Worm (Caenorhabditis elegans) whole organism, young adult: ENCODE results near the gene R10E11.5.

ENCODE experiments used
- B0019.2 ChIP-seq: fragments of 200-800 bp; sonication (Bioruptor generic); conservative IDR thresholded peaks from 2 replicates; pipeline ENCODE4 v1.3.6; 2022; ENCODE audit warnings: missing genetic modification reagents, missing genetic modification characterization, missing compliant biosample characterization
- B0035.1 ChIP-seq: sonication (generic microtip); optimal IDR thresholded peaks from 2 replicates; lab custom pipeline; 2016; ENCODE audit warnings: missing genetic modification characterization, mild to moderate bottlenecking, missing compliant biosample characterization, missing genotype, missing genetic modification reagents
- B0261.1 ChIP-seq: sonication (generic microtip); optimal IDR thresholded peaks from 2 replicates; lab custom pipeline; 2016; ENCODE audit warnings: mild to moderate bottlenecking, missing genetic modification characterization, moderate library complexity, missing compliant biosample characterization
- B0336.3 ChIP-seq: fragments of 200-800 bp; sonication (Bioruptor generic); IDR thresholded peaks from 2 replicates; pipeline ENCODE4 v1.3.6; 2022; ENCODE audit warnings: missing genetic modification characterization, missing compliant biosample characterization
- C06A6.2 ChIP-seq: fragments of 200-800 bp; sonication (Bioruptor generic); conservative IDR thresholded peaks from 2 replicates; pipeline ENCODE4 v1.3.6; 2022; ENCODE audit warnings: missing genetic modification characterization, missing compliant biosample characterization
- D2030.7 ChIP-seq: fragments of 200-800 bp; sonication (Bioruptor generic); IDR thresholded peaks from 2 replicates; pipeline ENCODE4 v1.3.6; 2022; ENCODE audit warnings: missing genetic modification reagents, missing genetic modification characterization, missing compliant biosample characterization
- F10E7.11 ChIP-seq: sonication (generic microtip); optimal IDR thresholded peaks from 2 replicates; lab custom pipeline; 2017; ENCODE audit warnings: mild to moderate bottlenecking, missing genetic modification characterization, moderate library complexity, missing compliant biosample characterization
- F37B4.10 ChIP-seq: fragments of 200-800 bp; sonication (Bioruptor generic); IDR thresholded peaks from 2 replicates; pipeline ENCODE4 v1.3.6; 2022; ENCODE audit warnings: missing genetic modification characterization, missing compliant biosample characterization
- F55B11.4 ChIP-seq: sonication (generic microtip); optimal IDR thresholded peaks from 2 replicates; lab custom pipeline; 2016; ENCODE audit warnings: missing compliant biosample characterization, missing genetic modification characterization, borderline replicate concordance; ENCODE audit not compliant: insufficient read depth
- T07F8.4 ChIP-seq: sonication (generic microtip); optimal IDR thresholded peaks from 2 replicates; lab custom pipeline; 2016; ENCODE audit warnings: mild to moderate bottlenecking, missing genetic modification characterization, moderate library complexity, missing compliant biosample characterization
- Y53F4B.3 ChIP-seq: fragments of 200-800 bp; sonication (Bioruptor generic); IDR thresholded peaks from 2 replicates; pipeline ENCODE4 v1.3.6; 2022; ENCODE audit warnings: missing genetic modification reagents, missing genetic modification characterization, missing compliant biosample characterization
- Y56A3A.18 ChIP-seq: fragments of 200-800 bp; sonication (Bioruptor generic); IDR thresholded peaks from 2 replicates; pipeline ENCODE4 v1.3.6; 2022; ENCODE audit warnings: missing genetic modification reagents, missing genetic modification characterization, missing compliant biosample characterization
- Y67H2A.10 ChIP-seq: fragments of 200-800 bp; sonication (Bioruptor generic); conservative IDR thresholded peaks from 2 replicates; pipeline ENCODE4 v1.3.6; 2022; ENCODE audit warnings: missing genetic modification reagents, missing genetic modification characterization, missing compliant biosample characterization
- Y95B8A.8 ChIP-seq: fragments of 200-800 bp; sonication (Bioruptor generic); IDR thresholded peaks from 2 replicates; pipeline ENCODE4 v1.3.6; 2022; ENCODE audit warnings: missing genetic modification reagents, missing genetic modification characterization, missing compliant biosample characterization
- akir-1 ChIP-seq: fragments of 200-800 bp; sonication (Bioruptor generic); optimal IDR thresholded peaks from 2 replicates; lab custom pipeline; 2018; ENCODE audit warnings: mild to moderate bottlenecking, missing genetic modification characterization, moderate library complexity, missing compliant biosample characterization
- attf-3 ChIP-seq: fragments of 200-800 bp; sonication (Bioruptor generic); conservative IDR thresholded peaks from 2 replicates; pipeline ENCODE4 v1.3.6; 2022; ENCODE audit warnings: missing genetic modification reagents, missing genetic modification characterization, missing compliant biosample characterization
- attf-5 ChIP-seq: fragments of 200-800 bp; sonication (Bioruptor generic); optimal IDR thresholded peaks from 2 replicates; lab custom pipeline; 2018; ENCODE audit warnings: mild to moderate bottlenecking, missing genetic modification characterization, missing compliant biosample characterization
- ccch-3 ChIP-seq: fragments of 200-800 bp; sonication (Bioruptor generic); optimal IDR thresholded peaks from 2 replicates; lab custom pipeline; 2018; ENCODE audit warnings: mild to moderate bottlenecking, missing genetic modification characterization, missing compliant biosample characterization
- ceh-100 ChIP-seq: fragments of 200-800 bp; sonication (Bioruptor generic); IDR thresholded peaks from 2 replicates; pipeline ENCODE4 v1.3.6; 2022; ENCODE audit warnings: missing genetic modification reagents, missing genetic modification characterization, missing compliant biosample characterization
- ceh-58 ChIP-seq: fragments of 200-800 bp; sonication (Bioruptor generic); IDR thresholded peaks from 2 replicates; pipeline ENCODE4 v1.3.6; 2022; ENCODE audit warnings: missing genetic modification characterization, missing compliant biosample characterization
- ceh-91 ChIP-seq: fragments of 200-800 bp; sonication (Bioruptor generic); IDR thresholded peaks from 2 replicates; pipeline ENCODE4 v1.3.6; 2022; ENCODE audit warnings: missing genetic modification reagents, missing genetic modification characterization, missing compliant biosample characterization
- dpff-1 ChIP-seq: sonication (generic microtip); optimal IDR thresholded peaks from 2 replicates; lab custom pipeline; 2017; ENCODE audit warnings: mild to moderate bottlenecking, missing genetic modification characterization, missing compliant biosample characterization
- egrh-3 ChIP-seq: fragments of 200-800 bp; sonication (Bioruptor generic); IDR thresholded peaks from 2 replicates; pipeline ENCODE4 v1.3.6; 2022; ENCODE audit warnings: missing genetic modification reagents, missing genetic modification characterization, missing compliant biosample characterization
- fkh-3 ChIP-seq: sonication (generic microtip); optimal IDR thresholded peaks from 2 replicates; lab custom pipeline; 2016; ENCODE audit warnings: mild to moderate bottlenecking, missing genetic modification characterization, missing compliant biosample characterization
- hlh-26 ChIP-seq: fragments of 200-800 bp; sonication (Bioruptor generic); conservative IDR thresholded peaks from 2 replicates; pipeline ENCODE4 v1.3.6; 2022; ENCODE audit warnings: missing genetic modification reagents, missing genetic modification characterization, missing compliant biosample characterization
- hsf-1 ChIP-seq: fragments of 200-800 bp; sonication (Bioruptor generic); IDR thresholded peaks from 2 replicates; pipeline ENCODE4 v1.3.6; 2022; ENCODE audit warnings: missing genetic modification reagents, missing genetic modification characterization, missing compliant biosample characterization
- lin-35 ChIP-seq, 3 experiments: fragments of 150-350 bp in 2 of 3; sonication (generic microtip) in 1 of 3; optimal IDR thresholded peaks; 2 replicates each; lab custom pipeline; 2014 to 2018; ENCODE audit warnings: missing biosample characterization in 3 of 3, missing genetic modification characterization in 3 of 3, missing genetic modification reagents in 3 of 3
- lin-40 ChIP-seq: sonication (generic microtip); optimal IDR thresholded peaks from 2 replicates; lab custom pipeline; 2016; ENCODE audit warnings: missing genetic modification characterization, mild to moderate bottlenecking, missing compliant biosample characterization, missing genotype, missing genetic modification reagents
- lin-54 ChIP-seq: fragments of 200-800 bp; sonication (Bioruptor generic); optimal IDR thresholded peaks from 2 replicates; lab custom pipeline; 2018; ENCODE audit warnings: mild to moderate bottlenecking, missing genetic modification characterization, missing compliant biosample characterization
- lsy-27 ChIP-seq: sonication (generic microtip); optimal IDR thresholded peaks from 2 replicates; lab custom pipeline; 2017; ENCODE audit warnings: missing genetic modification characterization, mild to moderate bottlenecking, missing compliant biosample characterization, antibody characterized with exemption, missing genotype, borderline replicate concordance; ENCODE audit not compliant: insufficient read depth
- mcd-1 ChIP-seq: fragments of 200-800 bp; sonication (Bioruptor generic); IDR thresholded peaks from 2 replicates; pipeline ENCODE4 v1.3.6; 2022; ENCODE audit warnings: missing genetic modification reagents, missing genetic modification characterization, missing compliant biosample characterization
- nhr-27 ChIP-seq: fragments of 200-800 bp; sonication (Bioruptor generic); optimal IDR thresholded peaks from 2 replicates; lab custom pipeline; 2018; ENCODE audit warnings: mild to moderate bottlenecking, missing genetic modification characterization, moderate library complexity, missing compliant biosample characterization
- nhr-80 ChIP-seq: sonication (generic microtip); optimal IDR thresholded peaks from 2 replicates; lab custom pipeline; 2016; ENCODE audit warnings: missing genetic modification characterization, missing compliant biosample characterization
- pbrm-1 ChIP-seq: fragments of 200-800 bp; sonication (Bioruptor generic); IDR thresholded peaks from 2 replicates; pipeline ENCODE4 v1.3.6; 2022; ENCODE audit warnings: missing genetic modification reagents, missing genetic modification characterization, missing compliant biosample characterization
- pha-4 ChIP-seq: fragments of 150-350 bp; sonication (generic microtip); optimal IDR thresholded peaks from 2 replicates; lab custom pipeline; 2014; ENCODE audit warnings: missing biosample characterization, missing genetic modification reagents, missing genetic modification characterization
- rec-8 ChIP-seq, 2 experiments: sonication (generic microtip); optimal IDR thresholded peaks; 2 replicates each; lab custom pipeline; 2016; ENCODE audit warnings: mild to moderate bottlenecking in 2 of 2, missing genetic modification characterization in 2 of 2, missing genetic modification reagents in 2 of 2, missing genotype in 2 of 2, missing biosample characterization in 1 of 2, missing compliant biosample characterization in 1 of 2, moderate library complexity in 1 of 2
- snpc-1.1 ChIP-seq: sonication (generic microtip); optimal IDR thresholded peaks from 2 replicates; lab custom pipeline; 2017; ENCODE audit warnings: missing genetic modification characterization, mild to moderate bottlenecking, missing compliant biosample characterization, antibody characterized with exemption, moderate library complexity, missing genotype, missing genetic modification reagents; ENCODE audit not compliant: insufficient read depth
- tlf-1 ChIP-seq: fragments of 200-800 bp; sonication (Bioruptor generic); optimal IDR thresholded peaks from 2 replicates; lab custom pipeline; 2018; ENCODE audit warnings: mild to moderate bottlenecking, missing genetic modification characterization, missing compliant biosample characterization
- zfh-2 ChIP-seq: fragments of 200-800 bp; sonication (Bioruptor generic); conservative IDR thresholded peaks from 2 replicates; pipeline ENCODE4 v1.3.6; 2022; ENCODE audit warnings: missing genetic modification reagents, missing genetic modification characterization, missing compliant biosample characterization
- ztf-25 ChIP-seq: fragments of 200-800 bp; sonication (Bioruptor generic); IDR thresholded peaks from 2 replicates; pipeline ENCODE4 v1.3.6; 2022; ENCODE audit warnings: missing genetic modification reagents, missing genetic modification characterization, missing compliant biosample characterization
- ztf-26 ChIP-seq: sonication (generic microtip); optimal IDR thresholded peaks from 2 replicates; lab custom pipeline; 2017; ENCODE audit warnings: missing genetic modification characterization, missing compliant biosample characterization
- ztf-3 ChIP-seq: fragments of 200-800 bp; sonication (Bioruptor generic); optimal IDR thresholded peaks from 2 replicates; lab custom pipeline; 2018; ENCODE audit warnings: mild to moderate bottlenecking, missing genetic modification characterization, missing compliant biosample characterization
- ztf-6 ChIP-seq: fragments of 200-800 bp; sonication (Bioruptor generic); IDR thresholded peaks from 2 replicates; pipeline ENCODE4 v1.3.6; 2022; ENCODE audit warnings: missing genetic modification reagents, missing genetic modification characterization, missing compliant biosample characterization

The R10E11.5 gene

ce11 chrIII:9748694-9749093 is 40.8 kb downstream of the R10E11.5 start, which contains the start of gene T05G5.4 (continued):
- TF ChIP-seq akir-1 (no peak), lin-40 (no peak), egrh-3 (no peak), Y67H2A.10 (GFP tag; lab: Robert Waterston, UW) (no peak), ceh-100 (GFP tag; lab: Robert Waterston, UW) (peak; percentile 63), ztf-25 (GFP tag; lab: Robert Waterston, UW) (0 out of 2 replicates have a peak, but pooled peaks have one; percentile 23), mcd-1 (GFP tag; lab: Robert Waterston, UW) (peak; percentile 43; the same call in 1 of the 2 replicates), B0035.1 (no peak), ceh-58 (GFP tag; lab: Robert Waterston, UW) (no peak), F10E7.11 (tag; lab: Kevin White, UChicago) (no peak), dpff-1 (tag; lab: Kevin White, UChicago) (no peak), B0261.1 (tag; lab: Kevin White, UChicago) (no peak), tlf-1 (GFP tag; lab: Kevin White, UChicago) (peak; percentile 39), hlh-26 (GFP tag; lab: Robert Waterston, UW) (no peak), F37B4.10 (no peak), B0019.2 (GFP tag; lab: Robert Waterston, UW) (no peak), ztf-26 (tag; lab: Kevin White, UChicago) (no peak), C06A6.2 (GFP tag; lab: Robert Waterston, UW) (no peak), T07F8.4 (tag; lab: Kevin White, UChicago) (no peak), B0336.3 (0 out of 2 replicates have a peak, but pooled peaks have one; percentile 47), ztf-3 (GFP tag; lab: Kevin White, UChicago) (no peak), ccch-3 (GFP tag; lab: Kevin White, UChicago) (no peak), attf-3 (GFP tag; lab: Robert Waterston, UW) (no peak), D2030.7 (GFP tag; lab: Robert Waterston, UW) (no peak), F55B11.4 (no peak), nhr-27 (tag; lab: Kevin White, UChicago) (no peak), Y95B8A.8 (GFP tag; lab: Robert Waterston, UW) (0 out of 2 replicates have a peak, but pooled peaks have one; percentile 22), Y56A3A.18 (no peak; the same call in 1 of the 2 replicates), nhr-80 (no peak), fkh-3 (tag; lab: Kevin White, UChicago) (no peak), attf-5 (GFP tag; lab: Kevin White, UChicago) (no peak), lin-35 (GFP tag; optimal IDR thresholded peaks at IDR 0.05; lab: Kevin White, UChicago) (no peak), lsy-27 (tag; lab: Kevin White, UChicago) (no peak), ceh-91 (no peak), snpc-1.1 (tag; lab: Kevin White, UChicago) (no peak), ztf-6 (GFP tag; lab: Robert Waterston, UW) (no peak), lin-54 (peak; percentile 46), Y53F4B.3 (GFP tag; lab: Robert Waterston, UW) (no peak), pbrm-1 (GFP tag; lab: Robert Waterston, UW) (no peak), pha-4 (tag; lab: Kevin White, UChicago) (no peak), rec-8 (tag; optimal IDR thresholded peaks at IDR 0.05; lab: Kevin White, UChicago) (no peak), zfh-2 (GFP tag; lab: Robert Waterston, UW) (no peak), hsf-1 (GFP tag; lab: Robert Waterston, UW) (no peak)
